Fruit fly (Drosophila melanogaster): ENCODE results near the gene SmydA-2.

- TF ChIP-seq CG6854 (GFP tag; optimal IDR thresholded peaks at IDR 0.05) (no peak), CG7368 (GFP tag; optimal IDR thresholded peaks at IDR 0.05) (no peak), Sox102F (GFP tag; optimal IDR thresholded peaks at IDR 0.05) (no peak)
Observed at dm6 chr3L:18998284-18998830, 4.7 kb downstream of the SmydA-2 start.
